Fruit fly (Drosophila melanogaster): ENCODE data around the gene Ncoa6.

DNA sequence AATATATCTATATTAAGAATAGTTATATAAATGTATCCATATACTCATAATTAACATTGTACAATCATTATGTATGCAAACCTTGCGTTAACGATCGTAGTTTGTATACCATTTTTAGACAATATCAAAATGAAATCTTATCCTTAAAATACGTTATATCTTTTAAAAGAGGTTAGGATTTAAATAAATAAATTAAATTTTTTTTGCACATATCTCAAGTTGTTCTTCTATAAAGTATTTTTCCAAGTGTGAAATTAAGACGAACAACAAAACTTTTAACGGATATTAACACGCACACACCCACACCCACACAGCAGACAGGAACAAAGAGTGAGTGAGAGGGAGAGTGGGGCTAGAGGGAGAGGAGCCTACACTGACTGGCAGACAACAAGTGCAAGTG lies 36.6 kb downstream of the Ncoa6 start:
- TF ChIP-seq CTCF (optimal IDR thresholded peaks at IDR 0.05) (no peak), CG8478 (optimal IDR thresholded peaks at IDR 0.05) (no peak)
